Worm (Caenorhabditis elegans): ENCODE measurements around the gene W01D2.3.
A peak's percentile ranks its signal among the peaks of the same experiment; 100 is the strongest.

W01D2.3 gene

DNA sequence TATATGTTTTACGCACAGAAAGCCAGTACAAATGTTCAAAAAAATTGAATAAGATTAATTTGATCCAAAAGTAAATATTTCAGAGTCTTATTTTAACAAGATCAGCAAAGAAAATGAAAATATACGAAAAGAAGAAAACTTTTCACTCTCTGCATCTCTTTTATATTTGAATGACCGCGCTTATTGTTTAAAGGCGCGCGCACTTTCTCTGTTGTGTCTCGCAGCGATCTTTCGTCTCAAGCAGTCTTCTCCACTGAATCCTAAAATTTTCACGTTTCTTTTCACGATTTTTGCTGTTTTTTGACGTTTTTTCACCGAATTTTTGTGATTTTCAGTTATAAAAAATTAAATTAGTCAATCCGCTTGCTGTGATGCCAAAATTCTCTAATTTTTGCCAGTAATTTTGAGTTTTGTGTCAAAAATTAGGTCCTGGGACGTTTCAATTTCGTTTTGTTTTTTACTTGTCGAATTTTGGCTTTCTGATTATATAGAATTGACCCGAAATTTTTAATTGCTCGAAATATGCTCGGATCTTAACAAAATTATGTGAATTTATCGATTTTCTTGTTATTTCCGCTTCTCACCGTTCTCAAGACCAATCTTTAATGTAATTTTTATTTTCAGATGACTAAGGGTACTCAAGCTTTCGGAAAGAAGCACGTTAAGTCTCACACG lies 10.9 kb upstream of the W01D2.3 start, which contains the start of gene W01D2.1:
Gene W01D2.1, plus strand, starts transcription at position 625 of the 675 bp plus-strand sequence.
- TF ChIP-seq dsc-1 (tag; optimal IDR thresholded peaks at IDR 0.05): peak; percentile 41
- no peak for TF ChIP-seq egl-27 (tag; optimal IDR thresholded peaks at IDR 0.05)
- TF ChIP-seq elt-3 (tag; optimal IDR thresholded peaks at IDR 0.05): peak in 2 of 6 experiments; percentile 18 to 64
- peak; percentile 78 for TF ChIP-seq C16A3.4 (tag; optimal IDR thresholded peaks at IDR 0.05)
- TF ChIP-seq nhr-90 (tag; optimal IDR thresholded peaks at IDR 0.05; ENCODE audit: poor library complexity): peak; percentile 54
- TF ChIP-seq efl-3 (GFP tag; optimal IDR thresholded peaks at IDR 0.05): no peak
- no peak for TF ChIP-seq hlh-17 (GFP tag; optimal IDR thresholded peaks at IDR 0.05; ENCODE audit: borderline replicate concordance)
- peak; percentile 58 for TF ChIP-seq tbx-2 (tag; optimal IDR thresholded peaks at IDR 0.05)
- TF ChIP-seq snpc-4 (tag; optimal IDR thresholded peaks at IDR 0.05): peak; percentile 75
- TF ChIP-seq swsn-7 (tag; optimal IDR thresholded peaks at IDR 0.05): peak; percentile 61
- peak; percentile 49 for TF ChIP-seq F16B12.6 (tag; optimal IDR thresholded peaks at IDR 0.05)
- TF ChIP-seq sox-4 (tag; optimal IDR thresholded peaks at IDR 0.05): no peak
- TF ChIP-seq egl-13 (tag; optimal IDR thresholded peaks at IDR 0.05): no peak
- TF ChIP-seq zag-1 (tag; optimal IDR thresholded peaks at IDR 0.05): no peak
- TF ChIP-seq isw-1 (GFP tag; IDR thresholded peaks at IDR 0.05): peak; percentile 64
- TF ChIP-seq ceh-90 (tag; optimal IDR thresholded peaks at IDR 0.05): no peak
- peak; percentile 88 for TF ChIP-seq nhr-77 (tag; optimal IDR thresholded peaks at IDR 0.05)
- no peak for TF ChIP-seq pqm-1 (tag; optimal IDR thresholded peaks at IDR 0.05)
- no peak for TF ChIP-seq C34B4.2 (tag; optimal IDR thresholded peaks at IDR 0.05)
- peak; percentile 79 for TF ChIP-seq rnt-1 (tag; optimal IDR thresholded peaks at IDR 0.05)
- TF ChIP-seq irx-1 (tag; optimal IDR thresholded peaks at IDR 0.05): peak; percentile 26
- TF ChIP-seq xbp-1 (tag; optimal IDR thresholded peaks at IDR 0.05): peak; percentile 66
- no peak for TF ChIP-seq pag-3 (tag; optimal IDR thresholded peaks at IDR 0.05; ENCODE audit: borderline replicate concordance, insufficient read depth)
- TF ChIP-seq fkh-4 (tag; optimal IDR thresholded peaks at IDR 0.05; ENCODE audit: borderline replicate concordance): no peak
- TF ChIP-seq nhr-12 (tag; optimal IDR thresholded peaks at IDR 0.05): no peak
- TF ChIP-seq ceh-88 (GFP tag; IDR thresholded peaks at IDR 0.05): no peak
- TF ChIP-seq nhr-47 (tag; optimal IDR thresholded peaks at IDR 0.05): peak; percentile 73
- peak; percentile 63 for TF ChIP-seq lin-14 (GFP tag; optimal IDR thresholded peaks at IDR 0.05)
- no peak for TF ChIP-seq ztf-11 (tag; optimal IDR thresholded peaks at IDR 0.05)
- no peak for TF ChIP-seq Y116A8C.19 (tag; optimal IDR thresholded peaks at IDR 0.05; ENCODE audit: borderline replicate concordance)
- no peak for TF ChIP-seq vab-15 (tag; optimal IDR thresholded peaks at IDR 0.05)
- no peak for TF ChIP-seq ceh-8 (GFP tag; optimal IDR thresholded peaks at IDR 0.05)
- TF ChIP-seq sup-37 (GFP tag; optimal IDR thresholded peaks at IDR 0.05): no peak
- TF ChIP-seq nhr-19 (GFP tag; conservative IDR thresholded peaks at IDR 0.05): peak; percentile 66
- no peak for TF ChIP-seq aly-2 (tag; optimal IDR thresholded peaks at IDR 0.05)
- TF ChIP-seq lir-3 (tag; optimal IDR thresholded peaks at IDR 0.05; ENCODE audit: poor library complexity): no peak
- TF ChIP-seq blmp-1 (tag; optimal IDR thresholded peaks at IDR 0.05): peak; percentile 80
- TF ChIP-seq lin-35 (GFP tag; optimal IDR thresholded peaks at IDR 0.05): peak; percentile 93 to 96
- peak; percentile 92 to 94 (median 92) for TF ChIP-seq dpl-1 (GFP tag; optimal IDR thresholded peaks at IDR 0.05)
- no peak for TF ChIP-seq ets-5 (GFP tag; IDR thresholded peaks at IDR 0.05)
- TF ChIP-seq lsy-2 (tag; optimal IDR thresholded peaks at IDR 0.05): peak; percentile 73 to 92
- TF ChIP-seq unc-130 (tag; optimal IDR thresholded peaks at IDR 0.05): peak; percentile 67
- no peak for TF ChIP-seq nhr-237 (tag; optimal IDR thresholded peaks at IDR 0.05)
- TF ChIP-seq nhr-11 (tag; optimal IDR thresholded peaks at IDR 0.05): no peak
- peak; percentile 28 for TF ChIP-seq fkh-10 (GFP tag; optimal IDR thresholded peaks at IDR 0.05)
- peak; percentile 76 for TF ChIP-seq snu-23 (GFP tag; optimal IDR thresholded peaks at IDR 0.05)
- TF ChIP-seq nhr-84 (tag; optimal IDR thresholded peaks at IDR 0.05): no peak
- peak; percentile 62 for TF ChIP-seq lin-13 (GFP tag; optimal IDR thresholded peaks at IDR 0.05)
- peak; percentile 74 for TF ChIP-seq nhr-85 (tag)
- TF ChIP-seq alr-1 (tag; optimal IDR thresholded peaks at IDR 0.05; ENCODE audit: borderline replicate concordance): no peak
- TF ChIP-seq tlp-1 (tag; optimal IDR thresholded peaks at IDR 0.05): no peak

All from whole organism, L1 larva.